Fruit fly (Drosophila melanogaster) whole organism, adult: ENCODE data around the gene Acp24A4.

Experiments used
- CG33017 ChIP-seq: fragments of 200-800 bp; sonication (Bioruptor generic); optimal IDR thresholded peaks from 2 replicates; lab custom pipeline; 2018; ENCODE audit warnings: missing biosample characterization, mild to moderate bottlenecking, missing genetic modification characterization, moderate library complexity
- toe ChIP-seq: fragments of 200-800 bp; sonication (Bioruptor generic); optimal IDR thresholded peaks from 2 replicates; lab custom pipeline; 2016; ENCODE audit warnings: missing biosample characterization, missing genetic modification characterization

DNA sequence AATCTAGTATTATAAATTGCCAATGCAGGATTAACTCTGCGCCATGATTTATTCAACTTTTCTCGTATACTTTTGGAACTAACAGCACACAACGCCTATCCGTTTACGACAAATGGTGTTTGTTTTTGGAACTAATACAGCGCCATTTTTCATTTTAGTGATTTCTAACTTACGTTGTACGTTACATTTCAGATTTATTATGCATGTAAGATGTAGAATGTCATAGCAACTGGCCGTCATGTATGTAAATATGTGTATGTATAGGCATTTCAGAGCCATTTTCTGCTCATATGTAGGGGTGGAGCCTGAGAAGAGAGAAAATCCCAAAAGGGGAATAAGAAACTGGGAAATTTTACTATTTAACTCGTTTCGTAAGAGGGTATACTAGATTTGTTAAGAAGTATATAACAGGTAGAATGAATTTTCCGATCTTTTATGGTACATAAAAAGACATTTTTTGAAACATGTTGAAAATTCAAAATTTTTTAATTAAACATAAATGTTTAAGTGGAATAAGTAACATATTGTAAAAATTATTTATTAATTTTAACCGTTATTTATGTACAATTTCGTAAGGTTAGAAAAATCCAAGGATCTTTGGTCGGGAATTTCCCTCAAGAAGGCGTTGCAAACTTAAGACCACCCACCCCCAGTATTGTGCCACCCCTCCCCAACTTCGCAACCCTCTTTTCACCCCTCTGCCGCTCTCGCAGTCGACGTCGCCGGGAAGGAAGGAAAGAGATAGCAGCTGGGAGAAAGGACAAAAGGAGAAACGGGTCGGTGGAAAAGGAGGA, 36.2 kb downstream of the Acp24A4 start:
- TF ChIP-seq toe (GFP tag; lab: Kevin White, UChicago) (peak; percentile 55), CG33017 (tag; lab: Kevin White, UChicago) (no peak)
